Worm (Caenorhabditis elegans): ENCODE data around the gene F15D4.2.

The F15D4.2 gene

DNA sequence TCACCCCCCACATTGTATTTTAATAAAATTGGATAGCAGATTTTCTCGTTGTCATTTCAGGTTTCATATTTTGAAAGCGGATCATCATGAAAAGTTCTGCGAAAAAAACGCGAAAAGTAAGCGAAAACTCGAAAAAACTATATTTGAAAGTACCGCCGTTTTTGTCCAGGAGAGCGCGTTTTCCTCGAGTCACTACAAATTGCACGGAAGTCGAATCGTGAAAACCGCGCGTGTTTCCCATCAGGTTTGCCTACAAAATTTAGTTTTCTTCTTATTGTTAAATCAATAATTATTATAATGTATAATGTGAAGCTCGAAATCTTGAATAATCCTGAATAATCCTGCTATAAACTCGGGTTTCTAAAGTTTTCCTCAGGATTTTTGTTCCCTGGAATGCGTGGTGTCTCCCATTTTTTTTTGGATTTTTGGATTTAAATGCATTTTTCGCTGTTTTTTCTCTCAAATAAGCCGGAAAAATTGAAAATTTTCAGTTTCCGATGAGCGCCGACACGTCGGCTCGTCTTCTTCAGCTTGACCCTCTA, 16.1 kb upstream of the F15D4.2 start, which contains the start of gene btf-1 (continued):
- no peak for TF ChIP-seq rpc-1 (optimal IDR thresholded peaks at IDR 0.05)
- no peak for TF ChIP-seq rpc-1 (tag; optimal IDR thresholded peaks at IDR 0.05)
- peak; percentile 42 for TF ChIP-seq snpc-1.3 (tag; optimal IDR thresholded peaks at IDR 0.05; ENCODE audit: insufficient read depth)
- TF ChIP-seq rec-8 (tag; optimal IDR thresholded peaks at IDR 0.05): peak in 1 of 2 experiments; percentile 27
- peak; percentile 58 for TF ChIP-seq attf-5 (GFP tag; optimal IDR thresholded peaks at IDR 0.05)
- TF ChIP-seq pha-4 (tag; optimal IDR thresholded peaks at IDR 0.05): peak; percentile 19
- peak; percentile 82 for TF ChIP-seq lin-40 (tag; optimal IDR thresholded peaks at IDR 0.05)
- TF ChIP-seq lag-1 (GFP tag; IDR thresholded peaks at IDR 0.05): no peak
- TF ChIP-seq B0336.3 (GFP tag; IDR thresholded peaks at IDR 0.05): peak; percentile 78
- peak; percentile 61 for TF ChIP-seq dpl-1 (GFP tag; optimal IDR thresholded peaks at IDR 0.05)
- peak; percentile 92 for TF ChIP-seq lin-54 (GFP tag; optimal IDR thresholded peaks at IDR 0.05)
- no peak for TF ChIP-seq egl-44 (GFP tag; IDR thresholded peaks at IDR 0.05)
- 0 out of 2 replicates have a peak, but pooled peaks have one; percentile 20 for TF ChIP-seq D2030.7 (GFP tag; IDR thresholded peaks at IDR 0.05)
- peak; percentile 66 for TF ChIP-seq efl-1 (GFP tag; optimal IDR thresholded peaks at IDR 0.05)
- TF ChIP-seq ceh-27 (GFP tag; optimal IDR thresholded peaks at IDR 0.05): peak; percentile 47
- peak; percentile 33 for TF ChIP-seq tbp1 (GFP tag; optimal IDR thresholded peaks at IDR 0.05)
- peak; percentile 43 for TF ChIP-seq B0035.1 (tag; optimal IDR thresholded peaks at IDR 0.05)
- no peak for TF ChIP-seq gei-17 (GFP tag; optimal IDR thresholded peaks at IDR 0.05)
- 0 out of 2 replicates have a peak, but pooled peaks have one; percentile 45 for TF ChIP-seq ztf-28 (GFP tag; IDR thresholded peaks at IDR 0.05)
- TF ChIP-seq K11D2.4 (GFP tag; IDR thresholded peaks at IDR 0.05): peak; percentile 80
- TF ChIP-seq ekl-4 (GFP tag; IDR thresholded peaks at IDR 0.05): peak; percentile 74
- TF ChIP-seq zim-3 (tag; optimal IDR thresholded peaks at IDR 0.05): peak; percentile 79
- no peak for TF ChIP-seq cebp-1 (GFP tag; IDR thresholded peaks at IDR 0.05)
- peak; percentile 73 for TF ChIP-seq cebp-1 (tag; optimal IDR thresholded peaks at IDR 0.05)
- TF ChIP-seq F23B12.7 (tag; optimal IDR thresholded peaks at IDR 0.05; ENCODE audit: insufficient read depth): no peak
- TF ChIP-seq ztf-18 (tag; optimal IDR thresholded peaks at IDR 0.05): peak; percentile 57
- peak; percentile 62 for TF ChIP-seq ccch-3 (GFP tag; optimal IDR thresholded peaks at IDR 0.05)

DNA sequence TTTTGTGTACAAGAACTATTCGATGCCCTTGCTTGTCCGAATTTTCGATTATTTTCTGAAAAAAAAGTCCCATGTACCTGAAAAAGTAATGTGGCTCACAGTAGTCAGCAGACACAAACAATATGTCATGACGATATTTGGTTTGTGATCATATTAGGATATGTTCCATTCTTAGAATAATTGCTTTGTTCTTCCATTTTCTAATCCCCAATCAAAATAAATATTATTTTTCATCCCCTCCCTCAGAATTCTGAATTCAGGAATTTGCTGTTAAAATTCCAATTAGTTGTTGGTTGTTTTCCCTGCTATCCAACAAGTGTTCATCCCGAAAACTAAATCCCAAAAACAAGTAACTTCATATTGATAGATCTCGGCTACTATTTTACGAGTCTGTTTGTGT, 3.5 kb downstream of the F15D4.2 start:
- TF ChIP-seq ets-4 (GFP tag; optimal IDR thresholded peaks at IDR 0.05) (no peak), F57C9.4 (tag; optimal IDR thresholded peaks at IDR 0.05) (no peak), F49E8.2 (tag; optimal IDR thresholded peaks at IDR 0.05; ENCODE audit: insufficient read depth) (no peak), dox-1 (GFP tag; IDR thresholded peaks at IDR 0.05) (no peak), unc-130 (GFP tag; optimal IDR thresholded peaks at IDR 0.05) (no peak), F39B2.1 (GFP tag; IDR thresholded peaks at IDR 0.05) (no peak), lsl-1 (GFP tag; optimal IDR thresholded peaks at IDR 0.05) (no peak), akir-1 (GFP tag; optimal IDR thresholded peaks at IDR 0.05) (no peak), attf-6 (GFP tag; IDR thresholded peaks at IDR 0.05) (no peak), K11D2.4 (GFP tag; IDR thresholded peaks at IDR 0.05) (no peak), sdz-38 (tag; optimal IDR thresholded peaks at IDR 0.05) (no peak), attf-3 (GFP tag; conservative IDR thresholded peaks at IDR 0.05) (no peak), tbx-9 (tag; optimal IDR thresholded peaks at IDR 0.05; ENCODE audit: borderline replicate concordance) (no peak), bed-1 (GFP tag; IDR thresholded peaks at IDR 0.05) (no peak), ztf-22 (GFP tag; optimal IDR thresholded peaks at IDR 0.05) (no peak)

All from whole organism, young adult.